Fruit fly (Drosophila melanogaster): ENCODE measurements around the gene ush.

ush gene

dm6 chr2L:429680-430484 lies 46.1 kb upstream of the ush start (continued):
- TF ChIP-seq Lpt (GFP tag; optimal IDR thresholded peaks at IDR 0.05), result peak; percentile 56
- peak; percentile 81 for TF ChIP-seq CG8632 (GFP tag; optimal IDR thresholded peaks at IDR 0.05)
- peak; percentile 89 for TF ChIP-seq Eip75B (GFP tag; optimal IDR thresholded peaks at IDR 0.05)
- peak; percentile 9 for TF ChIP-seq CG16779 (tag; optimal IDR thresholded peaks at IDR 0.05)
- TF ChIP-seq CG9139 (GFP tag; optimal IDR thresholded peaks at IDR 0.05), result peak; percentile 60
- peak; percentile 89 for TF ChIP-seq CG6163 (GFP tag; IDR thresholded peaks at IDR 0.05)
- TF ChIP-seq Met (GFP tag; optimal IDR thresholded peaks at IDR 0.05), result peak; percentile 96
- peak; percentile 46; the same call in 1 of the 2 replicates for TF ChIP-seq CG11294 (GFP tag; IDR thresholded peaks at IDR 0.05)
- TF ChIP-seq Smox (GFP tag; optimal IDR thresholded peaks at IDR 0.05), result peak; percentile 93
- TF ChIP-seq CG11762 (GFP tag; optimal IDR thresholded peaks at IDR 0.05; ENCODE audit: insufficient read depth), result peak; percentile 51
- peak; percentile 71 for TF ChIP-seq fd85E (GFP tag; optimal IDR thresholded peaks at IDR 0.05)
- TF ChIP-seq CG1621 (tag; optimal IDR thresholded peaks at IDR 0.05), result peak; percentile 77
- peak; percentile 90 for TF ChIP-seq pdm3 (GFP tag; optimal IDR thresholded peaks at IDR 0.05)
- peak; percentile 96 for TF ChIP-seq esn (GFP tag; optimal IDR thresholded peaks at IDR 0.05)
- TF ChIP-seq Hr39 (GFP tag; optimal IDR thresholded peaks at IDR 0.05), result peak; percentile 95
- peak; percentile 65 for TF ChIP-seq dsx (GFP tag; optimal IDR thresholded peaks at IDR 0.05; ENCODE audit: poor library complexity, severe bottlenecking)
- peak; percentile 96 for TF ChIP-seq Sox102F (GFP tag; optimal IDR thresholded peaks at IDR 0.05)
- peak; percentile 91 for TF ChIP-seq Eip93F (GFP tag; optimal IDR thresholded peaks at IDR 0.05)
- TF ChIP-seq lz (GFP tag; optimal IDR thresholded peaks at IDR 0.05), result peak; percentile 94
- TF ChIP-seq CG10669 (GFP tag; optimal IDR thresholded peaks at IDR 0.05), result peak; percentile 72
- TF ChIP-seq CG3919 (GFP tag; optimal IDR thresholded peaks at IDR 0.05), result peak; percentile 90
- peak; percentile 97 for TF ChIP-seq CG11902 (GFP tag; optimal IDR thresholded peaks at IDR 0.05)
- peak; percentile 91 for TF ChIP-seq acj6 (GFP tag; optimal IDR thresholded peaks at IDR 0.05)
- peak; percentile 87 for TF ChIP-seq OdsH (GFP tag; optimal IDR thresholded peaks at IDR 0.05)
- TF ChIP-seq Ets96B (tag; optimal IDR thresholded peaks at IDR 0.05), result peak; percentile 80
- no peak for TF ChIP-seq dac (GFP tag; optimal IDR thresholded peaks at IDR 0.05)
- TF ChIP-seq CG6792 (GFP tag; optimal IDR thresholded peaks at IDR 0.05), result peak; percentile 90
- peak; percentile 77 for TF ChIP-seq CG6808 (GFP tag; optimal IDR thresholded peaks at IDR 0.05)
- peak; percentile 71 for TF ChIP-seq CG8119 (GFP tag; IDR thresholded peaks at IDR 0.05)
- peak; percentile 98 for TF ChIP-seq svp (GFP tag)
- peak; percentile 95 for TF ChIP-seq cyc (GFP tag; optimal IDR thresholded peaks at IDR 0.05)
- TF ChIP-seq topi (GFP tag; optimal IDR thresholded peaks at IDR 0.05), result peak; percentile 95
- peak; percentile 23 to 62 for TF ChIP-seq ss (GFP tag; optimal IDR thresholded peaks at IDR 0.05)
- TF ChIP-seq CG32006 (GFP tag; optimal IDR thresholded peaks at IDR 0.05), result peak; percentile 76

dm6 chr2L:430820-431628 lies 45.0 kb upstream of the ush start, which contains the start of gene ex:
Gene ex (plus strand): TSS chr2L:431227.
- TF ChIP-seq CG11294 (GFP tag; IDR thresholded peaks at IDR 0.05) (no peak), CG6854 (GFP tag; optimal IDR thresholded peaks at IDR 0.05) (peak; percentile 60), CG6276 (GFP tag; optimal IDR thresholded peaks at IDR 0.05) (peak; percentile 67), topi (GFP tag; optimal IDR thresholded peaks at IDR 0.05) (no peak), Blimp-1 (GFP tag; optimal IDR thresholded peaks at IDR 0.05) (no peak), Lpt (GFP tag; optimal IDR thresholded peaks at IDR 0.05) (no peak), Sox14 (GFP tag; optimal IDR thresholded peaks at IDR 0.05) (peak; percentile 35), salr (GFP tag; optimal IDR thresholded peaks at IDR 0.05) (no peak), svp (GFP tag) (peak; percentile 77), lz (GFP tag; optimal IDR thresholded peaks at IDR 0.05) (no peak), acj6 (GFP tag; optimal IDR thresholded peaks at IDR 0.05) (no peak), CG8632 (GFP tag; optimal IDR thresholded peaks at IDR 0.05) (peak; percentile 39), Eip78C (GFP tag) (peak; percentile 88), spab (GFP tag; optimal IDR thresholded peaks at IDR 0.05) (peak; percentile 52), CG16779 (tag; optimal IDR thresholded peaks at IDR 0.05) (peak; percentile 40), dsx (GFP tag; optimal IDR thresholded peaks at IDR 0.05; ENCODE audit: poor library complexity, severe bottlenecking) (peak; percentile 86), fd85E (GFP tag; optimal IDR thresholded peaks at IDR 0.05) (no peak), CG6163 (GFP tag; IDR thresholded peaks at IDR 0.05) (peak; percentile 89), CG8319 (GFP tag; optimal IDR thresholded peaks at IDR 0.05) (no peak), cyc (GFP tag; optimal IDR thresholded peaks at IDR 0.05) (no peak), Smox (GFP tag; optimal IDR thresholded peaks at IDR 0.05) (no peak), CG6808 (GFP tag; optimal IDR thresholded peaks at IDR 0.05) (peak; percentile 66), CG32006 (GFP tag; optimal IDR thresholded peaks at IDR 0.05) (peak; percentile 22), CG3032 (tag; optimal IDR thresholded peaks at IDR 0.05) (peak; percentile 43), CG15336 (GFP tag; IDR thresholded peaks at IDR 0.05) (peak; percentile 71; the same call in 1 of the 2 replicates), fkh (GFP tag; optimal IDR thresholded peaks at IDR 0.05) (peak; percentile 99)
